Fruit fly (Drosophila melanogaster): Measurements from ENCODE around the gene CG15147.

CG15147 gene

dm6 chr2L:17625992-17626391, at the start of gene CG15147:
CG15147 (minus strand) TSS chr2L:17626381.
- TF ChIP-seq CG12605 (GFP tag; IDR thresholded peaks at IDR 0.05) (no peak), EcR (GFP tag; optimal IDR thresholded peaks at IDR 0.05) (no peak)

dm6 chr2L:17671222-17671621, 45.0 kb upstream of the CG15147 start:
- TF ChIP-seq EcR (GFP tag; optimal IDR thresholded peaks at IDR 0.05), result no peak
- TF ChIP-seq CG15710 (tag; optimal IDR thresholded peaks at IDR 0.05), result no peak
- TF ChIP-seq D1 (tag; optimal IDR thresholded peaks at IDR 0.05), result no peak
- no peak for TF ChIP-seq CG4496 (GFP tag; IDR thresholded peaks at IDR 0.05)
- TF ChIP-seq CG9948 (tag; optimal IDR thresholded peaks at IDR 0.05), result no peak
- no peak for TF ChIP-seq Ets98B (GFP tag; IDR thresholded peaks at IDR 0.05)
- no peak for TF ChIP-seq gl (tag; optimal IDR thresholded peaks at IDR 0.05)

dm6 chr2L:17650812-17651211, 24.6 kb upstream of the CG15147 start:
- TF ChIP-seq Pif1A (GFP tag; optimal IDR thresholded peaks at IDR 0.05) (no peak), CG17806 (tag; optimal IDR thresholded peaks at IDR 0.05) (no peak), gl (tag; optimal IDR thresholded peaks at IDR 0.05) (no peak), CG32121 (GFP tag; IDR thresholded peaks at IDR 0.05) (no peak), fd96Ca (GFP tag; IDR thresholded peaks at IDR 0.05) (no peak), CG4496 (GFP tag; IDR thresholded peaks at IDR 0.05) (no peak), EcR (GFP tag; optimal IDR thresholded peaks at IDR 0.05) (no peak)

dm6 chr2L:17627559-17627958, 1.4 kb upstream of the CG15147 start, which contains the start of gene CG43054:
CG43054 (plus strand) TSS chr2L:17627859.
- TF ChIP-seq CG8301 (tag; optimal IDR thresholded peaks at IDR 0.05), result no peak
- TF ChIP-seq rn (GFP tag; IDR thresholded peaks at IDR 0.05), result no peak
- TF ChIP-seq CG15710 (tag; optimal IDR thresholded peaks at IDR 0.05), result no peak
- no peak for TF ChIP-seq CG17806 (tag; optimal IDR thresholded peaks at IDR 0.05)
- no peak for TF ChIP-seq CG34367 (tag; optimal IDR thresholded peaks at IDR 0.05)
- no peak for TF ChIP-seq CG8159 (tag; optimal IDR thresholded peaks at IDR 0.05)
- no peak for TF ChIP-seq CG12605 (GFP tag; IDR thresholded peaks at IDR 0.05)

dm6 chr2L:17621194-17621593, 5.0 kb downstream of the CG15147 start:
- no peak for TF ChIP-seq CG34367 (tag; optimal IDR thresholded peaks at IDR 0.05)
- no peak for TF ChIP-seq CG15710 (tag; optimal IDR thresholded peaks at IDR 0.05)
- TF ChIP-seq Pif1A (GFP tag; optimal IDR thresholded peaks at IDR 0.05), result no peak

dm6 chr2L:17615471-17615870, 10.7 kb downstream of the CG15147 start:
- TF ChIP-seq CG4496 (GFP tag; IDR thresholded peaks at IDR 0.05) (no peak), Ets98B (GFP tag; IDR thresholded peaks at IDR 0.05) (no peak), CG14655 (GFP tag; optimal IDR thresholded peaks at IDR 0.05) (no peak), Pif1B (GFP tag; optimal IDR thresholded peaks at IDR 0.05) (no peak), CG12605 (GFP tag; IDR thresholded peaks at IDR 0.05) (no peak), CG13204 (GFP tag; optimal IDR thresholded peaks at IDR 0.05) (no peak), CG34367 (tag; optimal IDR thresholded peaks at IDR 0.05) (no peak)

dm6 chr2L:17603152-17603551, 23.0 kb downstream of the CG15147 start:
- TF ChIP-seq CG8301 (tag; optimal IDR thresholded peaks at IDR 0.05) (no peak), D1 (tag; optimal IDR thresholded peaks at IDR 0.05) (peak; percentile 49)

- TF ChIP-seq CG14655 (GFP tag; optimal IDR thresholded peaks at IDR 0.05), result no peak
- no peak for TF ChIP-seq CG10348 (GFP tag; IDR thresholded peaks at IDR 0.05)
- no peak for TF ChIP-seq Ets98B (GFP tag; IDR thresholded peaks at IDR 0.05)
Observed at dm6 chr2L:17594087-17594486, 32.1 kb downstream of the CG15147 start.

dm6 chr2L:17591960-17592359, 34.2 kb downstream of the CG15147 start, which contains the start of the genes Sytalpha and CG6870:
Sytalpha (plus strand) TSS chr2L:17592260.
CG6870 (minus strand) TSS chr2L:17592299.
- TF ChIP-seq Pif1B (GFP tag; optimal IDR thresholded peaks at IDR 0.05) (no peak), EcR (GFP tag; optimal IDR thresholded peaks at IDR 0.05) (no peak), CG8301 (tag; optimal IDR thresholded peaks at IDR 0.05) (no peak), CG13204 (GFP tag; optimal IDR thresholded peaks at IDR 0.05) (no peak), CG32121 (GFP tag; IDR thresholded peaks at IDR 0.05) (no peak), CG15710 (tag; optimal IDR thresholded peaks at IDR 0.05) (no peak), gl (tag; optimal IDR thresholded peaks at IDR 0.05) (no peak), CG9948 (tag; optimal IDR thresholded peaks at IDR 0.05) (no peak), CG34367 (tag; optimal IDR thresholded peaks at IDR 0.05) (no peak), Snoo (tag; optimal IDR thresholded peaks at IDR 0.05) (no peak), CG17806 (tag; optimal IDR thresholded peaks at IDR 0.05) (no peak), CG10348 (GFP tag; IDR thresholded peaks at IDR 0.05) (no peak), CG8159 (tag; optimal IDR thresholded peaks at IDR 0.05) (no peak)
